Worm (Caenorhabditis elegans) whole organism, midembryonic: ENCODE measurements around the gene Y54G2A.50.

ENCODE experiments used
- cog-1 ChIP-seq: sonication (generic microtip); optimal IDR thresholded peaks from 2 replicates; lab custom pipeline; 2016; ENCODE audit warnings: missing genetic modification characterization, missing compliant biosample characterization
- klf-2 ChIP-seq: fragments of 200-800 bp; sonication (Bioruptor generic); conservative IDR thresholded peaks from 2 replicates; pipeline ENCODE4 v1.3.6; 2022; ENCODE audit warnings: missing genetic modification reagents, missing genetic modification characterization, missing compliant biosample characterization
- med-1 ChIP-seq: sonication (generic microtip); optimal IDR thresholded peaks from 2 replicates; lab custom pipeline; 2017; ENCODE audit warnings: missing genetic modification characterization, mild to moderate bottlenecking, missing compliant biosample characterization, antibody characterized with exemption, missing genetic modification reagents; ENCODE audit not compliant: insufficient read depth
- tab-1 ChIP-seq: fragments of 200-800 bp; sonication (Bioruptor generic); IDR thresholded peaks from 2 replicates; pipeline ENCODE4 v1.3.6; 2022; ENCODE audit warnings: missing genetic modification characterization, missing compliant biosample characterization
- ztf-29 ChIP-seq: fragments of 200-800 bp; sonication (Bioruptor generic); IDR thresholded peaks from 2 replicates; pipeline ENCODE4 v1.3.6; 2022; ENCODE audit warnings: missing genetic modification reagents, missing genetic modification characterization, missing compliant biosample characterization

DNA sequence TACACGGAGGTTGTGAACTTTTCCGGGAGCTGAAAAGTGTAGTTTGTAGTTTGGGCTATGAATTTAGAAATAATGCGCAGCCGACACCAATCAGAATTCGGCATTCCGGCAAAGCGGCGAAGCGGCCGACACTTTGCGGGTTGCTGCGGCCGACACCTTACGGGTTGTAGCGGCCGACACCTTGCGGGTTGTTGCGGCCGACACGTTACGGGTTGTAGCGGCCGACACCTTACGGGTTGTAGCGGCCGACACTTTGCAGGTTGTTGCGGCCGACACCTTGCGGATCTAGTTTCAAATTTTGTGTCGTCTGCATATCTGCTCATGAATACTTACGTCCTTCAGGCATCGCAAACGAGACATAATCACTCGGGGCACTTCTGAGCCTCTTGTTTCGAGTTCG is 49.1 kb downstream of the Y54G2A.50 start:
- TF ChIP-seq klf-2 (GFP tag; lab: Robert Waterston, UW): no peak
- TF ChIP-seq ztf-29 (GFP tag; lab: Robert Waterston, UW): no peak
- TF ChIP-seq tab-1: no peak
- TF ChIP-seq med-1 (GFP tag; lab: Kevin White, UChicago): no peak
- no peak for TF ChIP-seq cog-1 (tag; lab: Kevin White, UChicago)
